Worm (Caenorhabditis elegans) whole organism, L1 larva: ENCODE data around the gene mboa-4.

Source experiments
- C34B4.2 ChIP-seq: sonication (generic microtip); optimal IDR thresholded peaks from 2 replicates; lab custom pipeline; 2017; ENCODE audit warnings: mild to moderate bottlenecking, missing genetic modification characterization, missing compliant biosample characterization
- F16B12.6 ChIP-seq: fragments of 150-350 bp; optimal IDR thresholded peaks from 2 replicates; lab custom pipeline; 2014; ENCODE audit warnings: missing biosample characterization, missing genetic modification characterization
- alr-1 ChIP-seq: fragments of 200-800 bp; sonication (Bioruptor generic); optimal IDR thresholded peaks from 2 replicates; lab custom pipeline; 2018; ENCODE audit warnings: borderline replicate concordance, mild to moderate bottlenecking, missing genetic modification characterization, missing compliant biosample characterization
- blmp-1 ChIP-seq: fragments of 150-350 bp; optimal IDR thresholded peaks from 2 replicates; lab custom pipeline; 2014; ENCODE audit warnings: missing biosample characterization, missing genetic modification characterization
- ceh-82 ChIP-seq, 3 experiments: fragments of 150-350 bp in 1 of 3; sonication (generic microtip) in 2 of 3; optimal IDR thresholded peaks; 2 replicates each; lab custom pipeline; 2014 to 2017; ENCODE audit warnings: missing biosample characterization in 3 of 3, missing genetic modification characterization in 3 of 3
- dpl-1 ChIP-seq, 3 experiments: fragments of 150-350 bp in 2 of 3; sonication (generic microtip) in 1 of 3; optimal IDR thresholded peaks; 2 replicates each; lab custom pipeline; 2014 to 2017; ENCODE audit warnings: missing biosample characterization in 3 of 3, missing genetic modification characterization in 3 of 3, missing genetic modification reagents in 3 of 3
- dsc-1 ChIP-seq: sonication (generic microtip); optimal IDR thresholded peaks from 2 replicates; lab custom pipeline; 2016; ENCODE audit warnings: mild to moderate bottlenecking, missing genetic modification characterization, missing compliant biosample characterization
- efl-1 ChIP-seq, 4 experiments: fragments of 150-350 bp; optimal IDR thresholded peaks in 3 of 4; peaks in 1 of 4; 1 replicate in 1 of 4; 2 replicates in 3 of 4; lab custom pipeline; 2014; ENCODE audit warnings: missing biosample characterization in 2 of 4, missing genetic modification characterization in 2 of 4, missing genetic modification reagents in 2 of 4
- egl-13 ChIP-seq: sonication (generic microtip); optimal IDR thresholded peaks from 2 replicates; lab custom pipeline; 2016; ENCODE audit warnings: missing genotype, missing genetic modification reagents, missing genetic modification characterization, missing compliant biosample characterization
- elt-3 ChIP-seq, 6 experiments: fragments of 150-350 bp in 1 of 6; sonication (generic microtip); optimal IDR thresholded peaks; 2 replicates each; lab custom pipeline; 2017 to 2018; ENCODE audit warnings: missing biosample characterization in 6 of 6, missing genetic modification characterization in 6 of 6, inconsistent platforms in 1 of 6
- ets-5 ChIP-seq: fragments of 200-800 bp; sonication (Bioruptor generic); IDR thresholded peaks from 2 replicates; pipeline ENCODE4 v1.3.6; 2022; ENCODE audit warnings: missing genetic modification characterization, missing compliant biosample characterization
- fkh-10 ChIP-seq: sonication (generic microtip); optimal IDR thresholded peaks from 2 replicates; lab custom pipeline; 2017; ENCODE audit warnings: missing biosample characterization, missing genetic modification reagents, missing genetic modification characterization
- hlh-4 ChIP-seq: sonication (generic microtip); optimal IDR thresholded peaks from 2 replicates; lab custom pipeline; 2016; ENCODE audit warnings: mild to moderate bottlenecking, missing genetic modification characterization, missing compliant biosample characterization
- irx-1 ChIP-seq: sonication (generic microtip); optimal IDR thresholded peaks from 2 replicates; lab custom pipeline; 2016; ENCODE audit warnings: missing genetic modification characterization, missing compliant biosample characterization
- lin-15B ChIP-seq: fragments of 150-350 bp; sonication (generic microtip); optimal IDR thresholded peaks from 3 replicates; lab custom pipeline; 2014; ENCODE audit warnings: missing biosample characterization, missing genetic modification characterization
- lin-35 ChIP-seq, 2 experiments: fragments of 150-350 bp; optimal IDR thresholded peaks; 2 replicates each; lab custom pipeline; 2014; ENCODE audit warnings: missing biosample characterization in 2 of 2, missing genetic modification characterization in 2 of 2, missing genetic modification reagents in 2 of 2
- lin-39 ChIP-seq: fragments of 150-350 bp; optimal IDR thresholded peaks from 2 replicates; lab custom pipeline; 2014; ENCODE audit warnings: missing biosample characterization, missing genetic modification reagents, missing genetic modification characterization
- lir-3 ChIP-seq: sonication (generic microtip); optimal IDR thresholded peaks from 2 replicates; lab custom pipeline; 2016; ENCODE audit warnings: mild to moderate bottlenecking, missing genetic modification characterization, moderate library complexity, missing compliant biosample characterization; ENCODE audit not compliant: poor library complexity
- lsy-2 ChIP-seq, 2 experiments: fragments of 150-350 bp; optimal IDR thresholded peaks; 2 replicates each; lab custom pipeline; 2014; ENCODE audit warnings: missing biosample characterization in 2 of 2, missing genetic modification characterization in 2 of 2
- mep-1 ChIP-seq: fragments of 150-350 bp; optimal IDR thresholded peaks from 2 replicates; lab custom pipeline; 2014; ENCODE audit warnings: missing biosample characterization, missing genetic modification characterization
- nhr-12 ChIP-seq: sonication (generic microtip); optimal IDR thresholded peaks from 2 replicates; lab custom pipeline; 2017; ENCODE audit warnings: missing biosample characterization, missing genetic modification characterization
- nhr-19 ChIP-seq: fragments of 200-800 bp; sonication (Bioruptor generic); conservative IDR thresholded peaks from 2 replicates; pipeline ENCODE4 v1.3.6; 2022; ENCODE audit warnings: missing genetic modification characterization, missing compliant biosample characterization
- nhr-20 ChIP-seq: sonication (generic microtip); optimal IDR thresholded peaks from 2 replicates; lab custom pipeline; 2016; ENCODE audit warnings: mild to moderate bottlenecking, missing genetic modification characterization, missing compliant biosample characterization
- nhr-47 ChIP-seq: sonication (generic microtip); optimal IDR thresholded peaks from 2 replicates; lab custom pipeline; 2016; ENCODE audit warnings: mild to moderate bottlenecking, missing genetic modification characterization, moderate library complexity, missing compliant biosample characterization
- nhr-71 ChIP-seq: sonication (generic microtip); optimal IDR thresholded peaks from 2 replicates; lab custom pipeline; 2016; ENCODE audit warnings: mild to moderate bottlenecking, missing genetic modification characterization, moderate library complexity, missing compliant biosample characterization
- nhr-76 ChIP-seq: sonication (generic microtip); optimal IDR thresholded peaks from 2 replicates; lab custom pipeline; 2017; ENCODE audit warnings: missing biosample characterization, missing genetic modification characterization
- nhr-85 ChIP-seq: sonication (generic microtip); peaks from one replicate; lab custom pipeline; 2016; ENCODE audit warnings: missing genetic modification characterization, inconsistent platforms, missing compliant biosample characterization
- nhr-90 ChIP-seq: sonication (generic microtip); optimal IDR thresholded peaks from 2 replicates; lab custom pipeline; 2016; ENCODE audit warnings: mild to moderate bottlenecking, missing genetic modification characterization, missing compliant biosample characterization; ENCODE audit not compliant: poor library complexity
- pag-3 ChIP-seq: sonication (generic microtip); optimal IDR thresholded peaks from 2 replicates; lab custom pipeline; 2017; ENCODE audit warnings: missing genetic modification characterization, mild to moderate bottlenecking, missing compliant biosample characterization, antibody characterized with exemption, borderline replicate concordance; ENCODE audit not compliant: insufficient read depth
- rnt-1 ChIP-seq: sonication (generic microtip); optimal IDR thresholded peaks from 2 replicates; lab custom pipeline; 2016; ENCODE audit warnings: mild to moderate bottlenecking, missing genetic modification characterization, moderate library complexity, missing compliant biosample characterization
- skn-1 ChIP-seq: fragments of 150-350 bp; optimal IDR thresholded peaks from 2 replicates; lab custom pipeline; 2014; ENCODE audit warnings: missing biosample characterization, missing genetic modification characterization
- snpc-4 ChIP-seq: fragments of 150-350 bp; optimal IDR thresholded peaks from 2 replicates; lab custom pipeline; 2014; ENCODE audit warnings: missing biosample characterization, missing genetic modification characterization
- snu-23 ChIP-seq: sonication (generic microtip); optimal IDR thresholded peaks from 2 replicates; lab custom pipeline; 2016; ENCODE audit warnings: missing genetic modification characterization, missing compliant biosample characterization
- sox-4 ChIP-seq: sonication (generic microtip); optimal IDR thresholded peaks from 2 replicates; lab custom pipeline; 2016; ENCODE audit warnings: missing genetic modification characterization, missing compliant biosample characterization
- sptf-1 ChIP-seq: fragments of 150-350 bp; optimal IDR thresholded peaks from 2 replicates; lab custom pipeline; 2014; ENCODE audit warnings: missing biosample characterization, missing genetic modification characterization
- sup-37 ChIP-seq: fragments of 200-800 bp; sonication (Bioruptor generic); optimal IDR thresholded peaks from 2 replicates; lab custom pipeline; 2018; ENCODE audit warnings: mild to moderate bottlenecking, missing genetic modification characterization, missing compliant biosample characterization
- swsn-7 ChIP-seq: sonication (generic microtip); optimal IDR thresholded peaks from 2 replicates; lab custom pipeline; 2016; ENCODE audit warnings: missing genetic modification characterization, missing compliant biosample characterization
- tbx-2 ChIP-seq: sonication (generic microtip); optimal IDR thresholded peaks from 2 replicates; lab custom pipeline; 2016; ENCODE audit warnings: missing genetic modification characterization, missing compliant biosample characterization
- tlp-1 ChIP-seq: fragments of 150-350 bp; optimal IDR thresholded peaks from 2 replicates; lab custom pipeline; 2014; ENCODE audit warnings: missing biosample characterization, missing genetic modification characterization
- unc-130 ChIP-seq: fragments of 150-350 bp; optimal IDR thresholded peaks from 2 replicates; lab custom pipeline; 2017; ENCODE audit warnings: missing biosample characterization, missing genetic modification characterization, inconsistent platforms
- vab-15 ChIP-seq: sonication (generic microtip); optimal IDR thresholded peaks from 2 replicates; lab custom pipeline; 2017; ENCODE audit warnings: missing genotype, mild to moderate bottlenecking, missing genetic modification characterization, missing compliant biosample characterization
- xbp-1 ChIP-seq: sonication (generic microtip); optimal IDR thresholded peaks from 2 replicates; lab custom pipeline; 2016; ENCODE audit warnings: missing genetic modification characterization, missing compliant biosample characterization
- zag-1 ChIP-seq: fragments of 150-350 bp; optimal IDR thresholded peaks from 2 replicates; lab custom pipeline; 2014; ENCODE audit warnings: missing biosample characterization, missing genetic modification characterization
- zip-4 ChIP-seq: fragments of 200-800 bp; sonication (Bioruptor generic); optimal IDR thresholded peaks from 2 replicates; lab custom pipeline; 2018; ENCODE audit warnings: mild to moderate bottlenecking, missing genetic modification characterization, moderate library complexity, missing compliant biosample characterization

mboa-4 gene

ce11 chrIV:11146492-11146891 lies 13.3 kb downstream of the mboa-4 start:
- no peak for TF ChIP-seq xbp-1 (tag; lab: Kevin White, UChicago)
- TF ChIP-seq lir-3 (tag; lab: Kevin White, UChicago): no peak
- no peak for TF ChIP-seq ets-5
- TF ChIP-seq snu-23 (GFP tag; lab: Kevin White, UChicago): no peak
- no peak for TF ChIP-seq irx-1
- no peak for TF ChIP-seq unc-130 (tag; lab: Kevin White, UChicago)
- TF ChIP-seq alr-1 (tag; lab: Kevin White, UChicago): no peak
- TF ChIP-seq C34B4.2 (tag; lab: Kevin White, UChicago): no peak

DNA sequence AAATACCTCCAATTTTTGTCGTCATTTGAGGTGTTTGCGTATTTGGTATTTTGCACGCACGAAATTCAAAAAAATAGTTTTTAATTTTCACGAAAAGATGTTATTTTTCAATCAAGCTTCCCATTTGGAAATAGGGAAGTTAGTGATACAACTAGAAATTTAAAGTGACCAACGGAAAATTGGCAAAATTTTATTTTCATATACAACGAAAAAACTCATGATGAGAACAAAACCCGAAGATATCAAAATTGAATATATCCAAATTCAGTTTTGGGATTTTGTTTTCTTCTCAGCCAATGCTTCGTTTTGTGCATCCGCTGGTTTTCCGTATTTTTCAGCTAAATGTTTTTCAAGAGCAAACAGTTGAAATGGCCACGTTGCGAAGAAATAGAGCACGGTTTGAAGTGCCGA lies 13.9 kb downstream of the mboa-4 start:
- peak in 1 of 2 experiments; percentile 20 for TF ChIP-seq lin-35 (GFP tag; optimal IDR thresholded peaks at IDR 0.05; lab: Kevin White, UChicago)
- peak in 1 of 3 experiments; percentile 35 for TF ChIP-seq dpl-1 (GFP tag; optimal IDR thresholded peaks at IDR 0.05; lab: Kevin White, UChicago)
- no peak for TF ChIP-seq fkh-10 (GFP tag; lab: Kevin White, UChicago)
- no peak for TF ChIP-seq F16B12.6 (tag; lab: Kevin White, UChicago)
- TF ChIP-seq efl-1 (optimal IDR thresholded peaks at IDR 0.05; lab: Kevin White, UChicago): no peak
- TF ChIP-seq efl-1 (GFP tag; optimal IDR thresholded peaks at IDR 0.05 in 1 of 2; lab: Kevin White, UChicago): peak; percentile 50 to 92

ce11 chrIV:11143228-11143444 lies 16.6 kb downstream of the mboa-4 start, which contains the start of gene F01G4.4:
Gene F01G4.4 (plus strand): TSS chrIV:11143345.
- TF ChIP-seq tlp-1 (tag; lab: Kevin White, UChicago) (no peak), elt-3 (tag; optimal IDR thresholded peaks at IDR 0.05; lab: Kevin White, UChicago) (no peak), sox-4 (tag; lab: Kevin White, UChicago) (no peak), lin-39 (tag; lab: Kevin White, UChicago) (no peak), lin-15B (no peak), sptf-1 (tag; lab: Kevin White, UChicago) (no peak), egl-13 (tag; lab: Kevin White, UChicago) (no peak), dsc-1 (tag; lab: Kevin White, UChicago) (no peak), vab-15 (tag; lab: Kevin White, UChicago) (no peak), sup-37 (GFP tag; lab: Kevin White, UChicago) (no peak), lin-35 (GFP tag; optimal IDR thresholded peaks at IDR 0.05; lab: Kevin White, UChicago) (no peak), nhr-20 (tag; lab: Kevin White, UChicago) (no peak), nhr-76 (no peak), mep-1 (tag; lab: Kevin White, UChicago) (no peak), xbp-1 (tag; lab: Kevin White, UChicago) (no peak), nhr-12 (no peak)

DNA sequence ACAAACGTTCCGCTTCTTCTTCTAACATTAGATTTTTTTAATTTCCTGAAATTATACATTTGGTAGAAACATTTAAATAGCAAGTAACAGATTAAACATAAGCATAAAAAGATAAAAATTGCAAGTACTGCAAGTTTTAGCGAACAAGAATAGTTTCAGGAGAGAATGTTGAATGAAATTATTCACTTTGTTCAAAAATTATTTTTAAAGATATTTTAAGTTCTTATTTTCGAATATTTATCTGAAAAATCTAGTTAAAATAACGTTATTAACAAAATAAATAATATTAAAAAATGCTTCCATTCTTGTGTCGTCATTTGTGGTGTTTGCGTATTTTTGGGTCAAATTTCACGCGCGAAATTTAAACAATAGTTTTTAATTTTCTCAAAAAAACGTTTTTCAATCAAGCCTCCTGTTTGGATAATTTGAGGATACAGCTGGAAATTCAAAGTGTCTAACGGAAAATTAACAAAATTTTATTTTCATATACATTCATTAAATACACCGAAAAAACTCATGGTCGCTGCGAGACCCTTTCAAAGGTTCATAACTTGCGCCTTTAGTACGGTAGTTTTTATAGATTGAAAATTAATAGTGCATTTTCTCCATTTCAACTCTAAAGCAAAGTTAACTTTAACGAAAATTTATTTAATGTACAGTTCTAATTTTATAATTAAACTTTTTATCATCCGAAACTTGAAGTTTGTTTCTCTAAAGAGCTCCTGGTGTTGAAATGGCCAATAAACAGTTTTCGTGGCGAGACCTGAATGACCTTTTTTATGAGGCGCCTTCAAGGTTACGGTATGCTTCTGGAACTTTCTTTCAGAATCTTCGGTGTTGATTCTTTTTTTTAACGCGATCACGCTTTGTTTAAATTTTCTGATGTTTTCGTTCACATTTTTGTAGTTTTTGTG lies 17.2 kb downstream of the mboa-4 start, which contains the start of gene skih-2:
skih-2 (minus strand) TSS at position 51 of the 914 bp plus-strand sequence.
- TF ChIP-seq zag-1 (tag; lab: Kevin White, UChicago) (peak; percentile 58), nhr-71 (tag; lab: Kevin White, UChicago) (peak; percentile 64), blmp-1 (tag; lab: Kevin White, UChicago) (peak; percentile 27), snpc-4 (tag; lab: Kevin White, UChicago) (peak; percentile 20), skn-1 (tag; lab: Kevin White, UChicago) (peak; percentile 56), lsy-2 (tag; optimal IDR thresholded peaks at IDR 0.05; lab: Kevin White, UChicago) (peak; percentile 80 to 86), tbx-2 (tag; lab: Kevin White, UChicago) (peak; percentile 49), dsc-1 (tag; lab: Kevin White, UChicago) (peak; percentile 37), zip-4 (GFP tag; lab: Kevin White, UChicago) (no peak), nhr-20 (tag; lab: Kevin White, UChicago) (peak; percentile 36), sox-4 (tag; lab: Kevin White, UChicago) (no peak), nhr-85 (tag; lab: Kevin White, UChicago) (peak; percentile 68), pag-3 (no peak), F16B12.6 (tag; lab: Kevin White, UChicago) (peak; percentile 88), ceh-82 (tag; optimal IDR thresholded peaks at IDR 0.05; lab: Kevin White, UChicago) (peak in 2 of 3 experiments; percentile 12 to 41), hlh-4 (tag; lab: Kevin White, UChicago) (no peak), efl-1 (optimal IDR thresholded peaks at IDR 0.05; lab: Kevin White, UChicago) (peak; percentile 85 to 93), efl-1 (GFP tag; optimal IDR thresholded peaks at IDR 0.05 in 1 of 2; lab: Kevin White, UChicago) (peak; percentile 95 to 99), rnt-1 (tag; lab: Kevin White, UChicago) (peak; percentile 18), xbp-1 (tag; lab: Kevin White, UChicago) (peak; percentile 78), swsn-7 (tag; lab: Kevin White, UChicago) (peak; percentile 52), nhr-90 (tag; lab: Kevin White, UChicago) (peak; percentile 32), nhr-47 (tag; lab: Kevin White, UChicago) (peak; percentile 71), lin-15B (peak; percentile 32), nhr-19 (GFP tag; lab: Robert Waterston, UW) (peak; percentile 68)
